Worm (Caenorhabditis elegans): ENCODE measurements around the gene F38H12.5.

- TF ChIP-seq him-1 (tag; optimal IDR thresholded peaks at IDR 0.05) (no peak), dao-5 (tag; optimal IDR thresholded peaks at IDR 0.05) (no peak), W03F9.2 (tag; optimal IDR thresholded peaks at IDR 0.05) (no peak)
These were observed 27.8 kb downstream of the F38H12.5 start, which contains the start of gene djr-1.2 for ce11 chrV:4055025-4055424.
